Worm (Caenorhabditis elegans) whole organism, young adult: ENCODE measurements around the gene C50H2.7.

Experiments used
- B0336.3 ChIP-seq: fragments of 200-800 bp; sonication (Bioruptor generic); IDR thresholded peaks from 2 replicates; pipeline ENCODE4 v1.3.6; 2022; ENCODE audit warnings: missing genetic modification characterization, missing compliant biosample characterization
- C06A6.2 ChIP-seq: fragments of 200-800 bp; sonication (Bioruptor generic); conservative IDR thresholded peaks from 2 replicates; pipeline ENCODE4 v1.3.6; 2022; ENCODE audit warnings: missing genetic modification characterization, missing compliant biosample characterization
- F23B12.7 ChIP-seq: sonication (generic microtip); optimal IDR thresholded peaks from 2 replicates; lab custom pipeline; 2017; ENCODE audit warnings: missing genetic modification characterization, mild to moderate bottlenecking, missing compliant biosample characterization, antibody characterized with exemption, moderate library complexity; ENCODE audit not compliant: insufficient read depth
- F33H1.4 ChIP-seq: fragments of 200-800 bp; sonication (Bioruptor generic); IDR thresholded peaks from 2 replicates; pipeline ENCODE4 v1.3.6; 2022; ENCODE audit warnings: missing genetic modification reagents, missing genetic modification characterization, missing compliant biosample characterization
- F57A8.1 ChIP-seq: fragments of 200-800 bp; sonication (Bioruptor generic); optimal IDR thresholded peaks from 2 replicates; lab custom pipeline; 2018; ENCODE audit warnings: mild to moderate bottlenecking, missing genetic modification characterization, moderate library complexity, missing compliant biosample characterization
- K11D2.4 ChIP-seq: fragments of 200-800 bp; sonication (Bioruptor generic); IDR thresholded peaks from 2 replicates; pipeline ENCODE4 v1.3.6; 2022; ENCODE audit warnings: missing genetic modification reagents, missing genetic modification characterization, missing compliant biosample characterization
- T26A5.8 ChIP-seq: sonication (generic microtip); optimal IDR thresholded peaks from 2 replicates; lab custom pipeline; 2016; ENCODE audit warnings: missing genetic modification characterization, missing compliant biosample characterization
- Y53F4B.3 ChIP-seq: fragments of 200-800 bp; sonication (Bioruptor generic); IDR thresholded peaks from 2 replicates; pipeline ENCODE4 v1.3.6; 2022; ENCODE audit warnings: missing genetic modification reagents, missing genetic modification characterization, missing compliant biosample characterization
- Y67H2A.10 ChIP-seq: fragments of 200-800 bp; sonication (Bioruptor generic); conservative IDR thresholded peaks from 2 replicates; pipeline ENCODE4 v1.3.6; 2022; ENCODE audit warnings: missing genetic modification reagents, missing genetic modification characterization, missing compliant biosample characterization
- Y79H2A.3 ChIP-seq: fragments of 200-800 bp; sonication (Bioruptor generic); conservative IDR thresholded peaks from 2 replicates; pipeline ENCODE4 v1.3.6; 2022; ENCODE audit warnings: missing genetic modification reagents, missing genetic modification characterization, missing compliant biosample characterization
- Y95B8A.8 ChIP-seq: fragments of 200-800 bp; sonication (Bioruptor generic); IDR thresholded peaks from 2 replicates; pipeline ENCODE4 v1.3.6; 2022; ENCODE audit warnings: missing genetic modification reagents, missing genetic modification characterization, missing compliant biosample characterization
- akir-1 ChIP-seq: fragments of 200-800 bp; sonication (Bioruptor generic); optimal IDR thresholded peaks from 2 replicates; lab custom pipeline; 2018; ENCODE audit warnings: mild to moderate bottlenecking, missing genetic modification characterization, moderate library complexity, missing compliant biosample characterization
- ama-1 ChIP-seq, 3 experiments: fragments of 150-350 bp in 1 of 3; sonication (generic microtip) in 2 of 3; optimal IDR thresholded peaks; 2 replicates each; lab custom pipeline; 2014 to 2018; ENCODE audit warnings: missing biosample characterization in 2 of 3, missing genetic modification characterization in 2 of 3, missing genetic modification reagents in 2 of 3
- aptf-3 ChIP-seq: fragments of 200-800 bp; sonication (Bioruptor generic); IDR thresholded peaks from 2 replicates; pipeline ENCODE4 v1.3.6; 2022; ENCODE audit warnings: missing genetic modification characterization, missing compliant biosample characterization
- athp-1 ChIP-seq: sonication (generic microtip); optimal IDR thresholded peaks from 2 replicates; lab custom pipeline; 2017; ENCODE audit warnings: mild to moderate bottlenecking, missing genetic modification characterization, missing compliant biosample characterization
- attf-5 ChIP-seq: fragments of 200-800 bp; sonication (Bioruptor generic); optimal IDR thresholded peaks from 2 replicates; lab custom pipeline; 2018; ENCODE audit warnings: mild to moderate bottlenecking, missing genetic modification characterization, missing compliant biosample characterization
- cebp-1 ChIP-seq, 2 experiments: fragments of 200-800 bp in 1 of 2; sonication (Bioruptor generic) in 1 of 2; sonication (generic microtip) in 1 of 2; IDR thresholded peaks in 1 of 2; optimal IDR thresholded peaks in 1 of 2; 2 replicates each; pipeline versions ENCODE4 v1.3.6 to Lab custom; 2017 to 2022; ENCODE audit warnings: missing compliant biosample characterization in 2 of 2, missing genetic modification characterization in 2 of 2, mild to moderate bottlenecking in 1 of 2, missing genetic modification reagents in 1 of 2, moderate library complexity in 1 of 2
- cebp-2 ChIP-seq: fragments of 200-800 bp; sonication (Bioruptor generic); IDR thresholded peaks from 2 replicates; pipeline ENCODE4 v1.3.6; 2022; ENCODE audit warnings: missing genetic modification characterization, missing compliant biosample characterization
- ceh-91 ChIP-seq: fragments of 200-800 bp; sonication (Bioruptor generic); IDR thresholded peaks from 2 replicates; pipeline ENCODE4 v1.3.6; 2022; ENCODE audit warnings: missing genetic modification reagents, missing genetic modification characterization, missing compliant biosample characterization
- chd-7 ChIP-seq: sonication (generic microtip); optimal IDR thresholded peaks from 2 replicates; lab custom pipeline; 2016; ENCODE audit warnings: mild to moderate bottlenecking, missing genetic modification characterization, moderate library complexity, missing compliant biosample characterization
- efl-1 ChIP-seq: fragments of 150-350 bp; optimal IDR thresholded peaks from 2 replicates; lab custom pipeline; 2014; ENCODE audit warnings: missing biosample characterization, missing genetic modification reagents, missing genetic modification characterization
- ets-4 ChIP-seq: fragments of 200-800 bp; sonication (Bioruptor generic); optimal IDR thresholded peaks from 2 replicates; lab custom pipeline; 2018; ENCODE audit warnings: mild to moderate bottlenecking, missing genetic modification characterization, missing compliant biosample characterization
- gei-17 ChIP-seq: fragments of 200-800 bp; sonication (Bioruptor generic); optimal IDR thresholded peaks from 2 replicates; lab custom pipeline; 2018; ENCODE audit warnings: mild to moderate bottlenecking, missing genetic modification characterization, missing compliant biosample characterization
- hmg-20 ChIP-seq: fragments of 200-800 bp; sonication (Bioruptor generic); IDR thresholded peaks from 2 replicates; pipeline ENCODE4 v1.3.6; 2022; ENCODE audit warnings: missing genetic modification reagents, missing genetic modification characterization, missing compliant biosample characterization
- lin-26 ChIP-seq: fragments of 200-800 bp; sonication (Bioruptor generic); IDR thresholded peaks from 2 replicates; pipeline ENCODE4 v1.3.6; 2022; ENCODE audit warnings: missing genetic modification reagents, missing genetic modification characterization, missing compliant biosample characterization
- lin-35 ChIP-seq, 3 experiments: fragments of 150-350 bp in 2 of 3; sonication (generic microtip) in 1 of 3; optimal IDR thresholded peaks; 2 replicates each; lab custom pipeline; 2014 to 2018; ENCODE audit warnings: missing biosample characterization in 3 of 3, missing genetic modification characterization in 3 of 3, missing genetic modification reagents in 3 of 3
- lin-40 ChIP-seq: sonication (generic microtip); optimal IDR thresholded peaks from 2 replicates; lab custom pipeline; 2016; ENCODE audit warnings: missing genetic modification characterization, mild to moderate bottlenecking, missing compliant biosample characterization, missing genotype, missing genetic modification reagents
- lir-1 ChIP-seq: fragments of 200-800 bp; sonication (Bioruptor generic); conservative IDR thresholded peaks from 2 replicates; pipeline ENCODE4 v1.3.6; 2022; ENCODE audit warnings: missing genetic modification reagents, missing genetic modification characterization, missing compliant biosample characterization
- lsl-1 ChIP-seq: fragments of 200-800 bp; sonication (Bioruptor generic); optimal IDR thresholded peaks from 2 replicates; lab custom pipeline; 2018; ENCODE audit warnings: mild to moderate bottlenecking, missing genetic modification characterization, moderate library complexity, missing compliant biosample characterization
- madf-6 ChIP-seq: fragments of 200-800 bp; sonication (Bioruptor generic); IDR thresholded peaks from 2 replicates; pipeline ENCODE4 v1.3.6; 2022; ENCODE audit warnings: missing genetic modification reagents, missing genetic modification characterization, missing compliant biosample characterization
- nfya-1 ChIP-seq: sonication (generic microtip); optimal IDR thresholded peaks from 2 replicates; lab custom pipeline; 2017; ENCODE audit warnings: antibody characterized with exemption, missing compliant biosample characterization, missing genetic modification characterization, borderline replicate concordance; ENCODE audit not compliant: insufficient read depth
- nfya-2 ChIP-seq: fragments of 200-800 bp; sonication (Bioruptor generic); IDR thresholded peaks from 2 replicates; pipeline ENCODE4 v1.3.6; 2022; ENCODE audit warnings: missing genetic modification reagents, missing genetic modification characterization, missing compliant biosample characterization
- nfyb-1 ChIP-seq: fragments of 200-800 bp; sonication (Bioruptor generic); IDR thresholded peaks from 2 replicates; pipeline ENCODE4 v1.3.6; 2022; ENCODE audit warnings: missing genetic modification reagents, missing genetic modification characterization, missing compliant biosample characterization
- nhr-27 ChIP-seq: fragments of 200-800 bp; sonication (Bioruptor generic); optimal IDR thresholded peaks from 2 replicates; lab custom pipeline; 2018; ENCODE audit warnings: mild to moderate bottlenecking, missing genetic modification characterization, moderate library complexity, missing compliant biosample characterization
- nhr-90 ChIP-seq: sonication (generic microtip); optimal IDR thresholded peaks from 2 replicates; lab custom pipeline; 2016; ENCODE audit warnings: missing genotype, mild to moderate bottlenecking, missing genetic modification characterization, missing compliant biosample characterization
- rpc-1 ChIP-seq, 2 experiments: fragments of 150-350 bp in 1 of 2; sonication (generic microtip) in 1 of 2; optimal IDR thresholded peaks; 2 replicates each; lab custom pipeline; 2014 to 2018; ENCODE audit warnings: missing biosample characterization in 1 of 2, missing genetic modification characterization in 1 of 2, missing genetic modification reagents in 1 of 2, missing genotype in 1 of 2
- sea-2 ChIP-seq: fragments of 200-800 bp; sonication (Bioruptor generic); IDR thresholded peaks from 2 replicates; pipeline ENCODE4 v1.3.6; 2022; ENCODE audit warnings: missing genetic modification characterization, missing compliant biosample characterization
- snpc-1.1 ChIP-seq: sonication (generic microtip); optimal IDR thresholded peaks from 2 replicates; lab custom pipeline; 2017; ENCODE audit warnings: missing genetic modification characterization, mild to moderate bottlenecking, missing compliant biosample characterization, antibody characterized with exemption, moderate library complexity, missing genotype, missing genetic modification reagents; ENCODE audit not compliant: insufficient read depth
- xnd-1 ChIP-seq: sonication (generic microtip); optimal IDR thresholded peaks from 2 replicates; lab custom pipeline; 2016; ENCODE audit warnings: missing genotype, missing genetic modification reagents, missing genetic modification characterization, missing compliant biosample characterization
- ztf-18 ChIP-seq: sonication (generic microtip); optimal IDR thresholded peaks from 2 replicates; lab custom pipeline; 2016; ENCODE audit warnings: missing genotype, mild to moderate bottlenecking, missing genetic modification characterization, missing compliant biosample characterization
- ztf-28 ChIP-seq: fragments of 200-800 bp; sonication (Bioruptor generic); IDR thresholded peaks from 2 replicates; pipeline ENCODE4 v1.3.6; 2022; ENCODE audit warnings: missing genetic modification reagents, missing genetic modification characterization, missing compliant biosample characterization

Gene C50H2.7

DNA sequence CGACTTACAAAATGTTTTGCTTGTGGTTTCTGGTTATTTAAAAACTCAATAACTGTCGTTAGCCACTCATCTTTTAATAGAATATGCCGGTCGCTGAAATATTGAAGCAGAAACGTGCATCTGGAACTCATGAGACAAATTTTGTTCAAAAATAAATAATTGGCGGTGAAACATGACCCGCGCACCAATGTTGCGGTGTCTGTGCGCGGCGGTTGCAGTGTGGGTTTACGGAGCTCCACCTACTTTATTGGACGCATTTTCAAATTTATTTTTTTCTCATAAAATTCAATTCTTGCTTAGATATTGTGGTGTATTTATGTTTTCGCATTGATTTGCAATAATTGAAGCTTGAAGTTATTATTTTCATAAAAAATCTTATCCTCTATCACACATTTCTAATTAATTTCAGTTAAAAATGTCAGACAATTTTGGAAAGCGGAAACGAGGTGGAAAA is 8.1 kb downstream of the C50H2.7 start, which contains the start of the genes rmh-2 and suds-3 (continued):
- no peak for TF ChIP-seq F33H1.4 (GFP tag; lab: Robert Waterston, UW)
- TF ChIP-seq efl-1 (GFP tag; lab: Kevin White, UChicago), result peak; percentile 61
- TF ChIP-seq lin-26 (GFP tag; lab: Robert Waterston, UW), result no peak
- no peak for TF ChIP-seq B0336.3 (GFP tag; lab: Robert Waterston, UW)
- TF ChIP-seq C06A6.2, result no peak
- TF ChIP-seq madf-6 (GFP tag; lab: Robert Waterston, UW), result peak; percentile 35; the same call in 1 of the 2 replicates
- TF ChIP-seq athp-1 (tag; lab: Kevin White, UChicago), result no peak
- TF ChIP-seq T26A5.8 (tag; lab: Kevin White, UChicago), result no peak

DNA sequence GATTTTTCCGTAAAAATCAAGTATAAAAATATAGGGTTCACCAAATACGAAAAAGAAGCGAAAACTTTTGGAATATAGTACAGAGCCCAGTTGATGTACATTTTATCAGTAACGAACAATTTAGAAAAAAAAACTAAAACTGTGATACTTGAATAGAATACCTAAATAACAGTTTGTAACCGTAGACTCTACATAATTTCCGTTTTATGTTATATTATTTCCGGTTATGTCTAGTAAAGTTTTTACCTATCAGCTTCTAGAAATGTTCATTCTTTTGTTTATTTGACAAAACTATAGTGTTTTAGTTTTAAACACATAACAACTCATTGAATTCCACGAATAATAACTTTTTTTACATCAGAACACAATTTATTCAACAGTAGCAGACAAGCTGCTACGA is 14.9 kb downstream of the C50H2.7 start, which contains the start of gene srj-33:
TSS of gene srj-33 (minus strand) at position 101 of the 400 bp plus-strand sequence.
- no peak for TF ChIP-seq ztf-18
- no peak for TF ChIP-seq sea-2 (GFP tag; lab: Robert Waterston, UW)
- no peak for TF ChIP-seq akir-1 (GFP tag; lab: Kevin White, UChicago)
- TF ChIP-seq attf-5 (GFP tag; lab: Kevin White, UChicago), result no peak
- no peak for TF ChIP-seq nfyb-1
- TF ChIP-seq F57A8.1 (GFP tag; lab: Kevin White, UChicago), result no peak
- no peak for TF ChIP-seq lir-1 (GFP tag; lab: Robert Waterston, UW)
- no peak for TF ChIP-seq madf-6 (GFP tag; lab: Robert Waterston, UW)
- no peak for TF ChIP-seq snpc-1.1 (tag; lab: Kevin White, UChicago)
- TF ChIP-seq lin-35 (GFP tag; optimal IDR thresholded peaks at IDR 0.05; lab: Kevin White, UChicago), result no peak
- TF ChIP-seq Y95B8A.8 (GFP tag; lab: Robert Waterston, UW), result no peak
- no peak for TF ChIP-seq ztf-28 (GFP tag; lab: Robert Waterston, UW)
- TF ChIP-seq gei-17, result no peak
- no peak for TF ChIP-seq hmg-20 (GFP tag; lab: Robert Waterston, UW)
- no peak for TF ChIP-seq nfya-2 (GFP tag; lab: Robert Waterston, UW)
- no peak for TF ChIP-seq nfya-1 (tag; lab: Kevin White, UChicago)
- TF ChIP-seq chd-7 (tag; lab: Kevin White, UChicago), result no peak
- no peak for TF ChIP-seq lin-40 (tag; lab: Kevin White, UChicago)
- no peak for TF ChIP-seq Y79H2A.3
- no peak for TF ChIP-seq ama-1 (optimal IDR thresholded peaks at IDR 0.05; lab: Kevin White, UChicago)
- no peak for TF ChIP-seq ama-1 (GFP tag; optimal IDR thresholded peaks at IDR 0.05; lab: Kevin White, UChicago)

DNA sequence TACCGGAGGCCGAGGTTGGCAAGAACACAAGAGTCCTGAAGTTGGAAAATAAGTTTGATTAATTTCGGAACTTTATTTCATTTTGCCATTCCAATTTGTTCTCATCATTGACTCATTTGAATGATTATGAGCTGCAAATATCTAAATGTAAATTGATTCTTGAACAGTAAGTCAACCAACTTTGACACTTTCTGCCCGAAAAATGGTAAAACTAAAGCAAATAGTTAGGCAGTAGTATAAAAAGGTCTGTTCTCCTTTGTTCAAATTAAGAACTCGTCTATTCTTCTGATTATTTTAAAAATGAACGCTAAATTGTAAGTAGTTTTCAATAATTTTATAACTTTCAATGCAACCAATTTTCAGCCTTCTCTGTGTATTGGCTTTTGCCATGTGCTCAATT is 20.5 kb downstream of the C50H2.7 start, which contains the start of gene fipr-12:
TSS of gene fipr-12 (plus strand) at position 301 of the 400 bp plus-strand sequence.
- TF ChIP-seq K11D2.4 (GFP tag; lab: Robert Waterston, UW) (no peak), nhr-27 (tag; lab: Kevin White, UChicago) (no peak), Y67H2A.10 (GFP tag; lab: Robert Waterston, UW) (no peak), nhr-90 (no peak), aptf-3 (no peak), F23B12.7 (tag; lab: Kevin White, UChicago) (no peak), cebp-1 (GFP tag; IDR thresholded peaks at IDR 0.05; lab: Robert Waterston, UW) (no peak), cebp-1 (tag; optimal IDR thresholded peaks at IDR 0.05; lab: Kevin White, UChicago) (no peak), ceh-91 (no peak), lsl-1 (no peak), cebp-2 (no peak), F33H1.4 (GFP tag; lab: Robert Waterston, UW) (no peak), xnd-1 (tag; lab: Kevin White, UChicago) (no peak), lin-40 (tag; lab: Kevin White, UChicago) (no peak), ets-4 (GFP tag; lab: Kevin White, UChicago) (no peak), rpc-1 (optimal IDR thresholded peaks at IDR 0.05; lab: Kevin White, UChicago) (no peak), rpc-1 (tag; optimal IDR thresholded peaks at IDR 0.05; lab: Kevin White, UChicago) (no peak), Y53F4B.3 (GFP tag; lab: Robert Waterston, UW) (no peak)
